Worm (Caenorhabditis elegans) whole organism, L1 larva: ENCODE measurements around the gene lips-10.

Experiments used
- C04F5.9 ChIP-seq: sonication (generic microtip); optimal IDR thresholded peaks from 2 replicates; lab custom pipeline; 2016; ENCODE audit warnings: missing genetic modification characterization, missing compliant biosample characterization
- C16A3.4 ChIP-seq: fragments of 150-350 bp; optimal IDR thresholded peaks from 2 replicates; lab custom pipeline; 2014; ENCODE audit warnings: missing biosample characterization, missing genetic modification characterization
- F16B12.6 ChIP-seq: fragments of 150-350 bp; optimal IDR thresholded peaks from 2 replicates; lab custom pipeline; 2014; ENCODE audit warnings: missing biosample characterization, missing genetic modification characterization
- blmp-1 ChIP-seq: fragments of 150-350 bp; optimal IDR thresholded peaks from 2 replicates; lab custom pipeline; 2014; ENCODE audit warnings: missing biosample characterization, missing genetic modification characterization
- ceh-82 ChIP-seq, 3 experiments: fragments of 150-350 bp in 1 of 3; sonication (generic microtip) in 2 of 3; optimal IDR thresholded peaks; 2 replicates each; lab custom pipeline; 2014 to 2017; ENCODE audit warnings: missing biosample characterization in 3 of 3, missing genetic modification characterization in 3 of 3
- ceh-90 ChIP-seq: sonication (generic microtip); optimal IDR thresholded peaks from 2 replicates; lab custom pipeline; 2016; ENCODE audit warnings: missing genetic modification characterization, missing compliant biosample characterization
- dpl-1 ChIP-seq, 3 experiments: fragments of 150-350 bp in 2 of 3; sonication (generic microtip) in 1 of 3; optimal IDR thresholded peaks; 2 replicates each; lab custom pipeline; 2014 to 2017; ENCODE audit warnings: missing biosample characterization in 3 of 3, missing genetic modification characterization in 3 of 3, missing genetic modification reagents in 3 of 3
- dsc-1 ChIP-seq: sonication (generic microtip); optimal IDR thresholded peaks from 2 replicates; lab custom pipeline; 2016; ENCODE audit warnings: mild to moderate bottlenecking, missing genetic modification characterization, missing compliant biosample characterization
- efl-1 ChIP-seq, 4 experiments: fragments of 150-350 bp; optimal IDR thresholded peaks in 3 of 4; peaks in 1 of 4; 1 replicate in 1 of 4; 2 replicates in 3 of 4; lab custom pipeline; 2014; ENCODE audit warnings: missing biosample characterization in 2 of 4, missing genetic modification characterization in 2 of 4, missing genetic modification reagents in 2 of 4
- efl-3 ChIP-seq: fragments of 200-800 bp; sonication (Bioruptor generic); optimal IDR thresholded peaks from 2 replicates; lab custom pipeline; 2018; ENCODE audit warnings: mild to moderate bottlenecking, missing genetic modification characterization, missing compliant biosample characterization
- elt-2 ChIP-seq: sonication (generic microtip); optimal IDR thresholded peaks from 2 replicates; lab custom pipeline; 2016; ENCODE audit warnings: missing genetic modification characterization, mild to moderate bottlenecking, inconsistent platforms, missing compliant biosample characterization, missing genetic modification reagents
- elt-3 ChIP-seq, 6 experiments: fragments of 150-350 bp in 1 of 6; sonication (generic microtip); optimal IDR thresholded peaks; 2 replicates each; lab custom pipeline; 2017 to 2018; ENCODE audit warnings: missing biosample characterization in 6 of 6, missing genetic modification characterization in 6 of 6, inconsistent platforms in 1 of 6
- fkh-4 ChIP-seq: sonication (generic microtip); optimal IDR thresholded peaks from 2 replicates; lab custom pipeline; 2016; ENCODE audit warnings: missing compliant biosample characterization, missing genetic modification characterization, borderline replicate concordance
- hlh-17 ChIP-seq: fragments of 200-800 bp; sonication (Bioruptor generic); optimal IDR thresholded peaks from 2 replicates; lab custom pipeline; 2018; ENCODE audit warnings: missing genetic modification characterization, mild to moderate bottlenecking, missing compliant biosample characterization, moderate library complexity, borderline replicate concordance
- irx-1 ChIP-seq: sonication (generic microtip); optimal IDR thresholded peaks from 2 replicates; lab custom pipeline; 2016; ENCODE audit warnings: missing genetic modification characterization, missing compliant biosample characterization
- isw-1 ChIP-seq: fragments of 200-800 bp; sonication (Bioruptor generic); IDR thresholded peaks from 2 replicates; pipeline ENCODE4 v1.3.6; 2022; ENCODE audit warnings: missing genetic modification characterization, missing compliant biosample characterization
- jun-1 ChIP-seq: fragments of 150-350 bp; optimal IDR thresholded peaks from 2 replicates; lab custom pipeline; 2014; ENCODE audit warnings: missing biosample characterization, missing genetic modification reagents, missing genetic modification characterization
- lin-14 ChIP-seq: fragments of 200-800 bp; sonication (Bioruptor generic); optimal IDR thresholded peaks from 2 replicates; lab custom pipeline; 2018; ENCODE audit warnings: mild to moderate bottlenecking, missing genetic modification characterization, moderate library complexity, missing compliant biosample characterization
- lin-15B ChIP-seq: fragments of 150-350 bp; sonication (generic microtip); optimal IDR thresholded peaks from 3 replicates; lab custom pipeline; 2014; ENCODE audit warnings: missing biosample characterization, missing genetic modification characterization
- lin-35 ChIP-seq, 2 experiments: fragments of 150-350 bp; optimal IDR thresholded peaks; 2 replicates each; lab custom pipeline; 2014; ENCODE audit warnings: missing biosample characterization in 2 of 2, missing genetic modification characterization in 2 of 2, missing genetic modification reagents in 2 of 2
- lir-3 ChIP-seq: sonication (generic microtip); optimal IDR thresholded peaks from 2 replicates; lab custom pipeline; 2016; ENCODE audit warnings: mild to moderate bottlenecking, missing genetic modification characterization, moderate library complexity, missing compliant biosample characterization; ENCODE audit not compliant: poor library complexity
- lsy-2 ChIP-seq, 2 experiments: fragments of 150-350 bp; optimal IDR thresholded peaks; 2 replicates each; lab custom pipeline; 2014; ENCODE audit warnings: missing biosample characterization in 2 of 2, missing genetic modification characterization in 2 of 2
- mab-9 ChIP-seq: fragments of 200-800 bp; sonication (Bioruptor generic); IDR thresholded peaks from 2 replicates; pipeline ENCODE4 v1.3.6; 2022; ENCODE audit warnings: missing genetic modification reagents, missing genetic modification characterization, missing compliant biosample characterization
- mdl-1 ChIP-seq, 2 experiments: fragments of 150-350 bp; optimal IDR thresholded peaks; 2 replicates each; lab custom pipeline; 2014 to 2017; ENCODE audit warnings: missing biosample characterization in 2 of 2, missing genetic modification characterization in 2 of 2, inconsistent platforms in 1 of 2
- mef-2 ChIP-seq: fragments of 150-350 bp; optimal IDR thresholded peaks from 2 replicates; lab custom pipeline; 2014; ENCODE audit warnings: missing biosample characterization, missing genetic modification characterization
- mep-1 ChIP-seq: fragments of 150-350 bp; optimal IDR thresholded peaks from 2 replicates; lab custom pipeline; 2014; ENCODE audit warnings: missing biosample characterization, missing genetic modification characterization
- nhr-12 ChIP-seq: sonication (generic microtip); optimal IDR thresholded peaks from 2 replicates; lab custom pipeline; 2017; ENCODE audit warnings: missing biosample characterization, missing genetic modification characterization
- nhr-19 ChIP-seq: fragments of 200-800 bp; sonication (Bioruptor generic); conservative IDR thresholded peaks from 2 replicates; pipeline ENCODE4 v1.3.6; 2022; ENCODE audit warnings: missing genetic modification characterization, missing compliant biosample characterization
- nhr-20 ChIP-seq: sonication (generic microtip); optimal IDR thresholded peaks from 2 replicates; lab custom pipeline; 2016; ENCODE audit warnings: mild to moderate bottlenecking, missing genetic modification characterization, missing compliant biosample characterization
- nhr-47 ChIP-seq: sonication (generic microtip); optimal IDR thresholded peaks from 2 replicates; lab custom pipeline; 2016; ENCODE audit warnings: mild to moderate bottlenecking, missing genetic modification characterization, moderate library complexity, missing compliant biosample characterization
- nhr-71 ChIP-seq: sonication (generic microtip); optimal IDR thresholded peaks from 2 replicates; lab custom pipeline; 2016; ENCODE audit warnings: mild to moderate bottlenecking, missing genetic modification characterization, moderate library complexity, missing compliant biosample characterization
- nhr-77 ChIP-seq: fragments of 150-350 bp; optimal IDR thresholded peaks from 2 replicates; lab custom pipeline; 2014; ENCODE audit warnings: missing biosample characterization, missing genetic modification characterization
- nhr-84 ChIP-seq: sonication (generic microtip); optimal IDR thresholded peaks from 2 replicates; lab custom pipeline; 2017; ENCODE audit warnings: missing biosample characterization, missing genetic modification characterization
- nhr-85 ChIP-seq: sonication (generic microtip); peaks from one replicate; lab custom pipeline; 2016; ENCODE audit warnings: missing genetic modification characterization, inconsistent platforms, missing compliant biosample characterization
- nhr-90 ChIP-seq: sonication (generic microtip); optimal IDR thresholded peaks from 2 replicates; lab custom pipeline; 2016; ENCODE audit warnings: mild to moderate bottlenecking, missing genetic modification characterization, missing compliant biosample characterization; ENCODE audit not compliant: poor library complexity
- pax-3 ChIP-seq: fragments of 200-800 bp; sonication (Bioruptor generic); optimal IDR thresholded peaks from 2 replicates; lab custom pipeline; 2018; ENCODE audit warnings: mild to moderate bottlenecking, missing genetic modification characterization, moderate library complexity, missing compliant biosample characterization
- rnt-1 ChIP-seq: sonication (generic microtip); optimal IDR thresholded peaks from 2 replicates; lab custom pipeline; 2016; ENCODE audit warnings: mild to moderate bottlenecking, missing genetic modification characterization, moderate library complexity, missing compliant biosample characterization
- skn-1 ChIP-seq: fragments of 150-350 bp; optimal IDR thresholded peaks from 2 replicates; lab custom pipeline; 2014; ENCODE audit warnings: missing biosample characterization, missing genetic modification characterization
- snpc-4 ChIP-seq: fragments of 150-350 bp; optimal IDR thresholded peaks from 2 replicates; lab custom pipeline; 2014; ENCODE audit warnings: missing biosample characterization, missing genetic modification characterization
- snu-23 ChIP-seq: sonication (generic microtip); optimal IDR thresholded peaks from 2 replicates; lab custom pipeline; 2016; ENCODE audit warnings: missing genetic modification characterization, missing compliant biosample characterization
- swsn-7 ChIP-seq: sonication (generic microtip); optimal IDR thresholded peaks from 2 replicates; lab custom pipeline; 2016; ENCODE audit warnings: missing genetic modification characterization, missing compliant biosample characterization
- tbx-2 ChIP-seq: sonication (generic microtip); optimal IDR thresholded peaks from 2 replicates; lab custom pipeline; 2016; ENCODE audit warnings: missing genetic modification characterization, missing compliant biosample characterization
- tlp-1 ChIP-seq: fragments of 150-350 bp; optimal IDR thresholded peaks from 2 replicates; lab custom pipeline; 2014; ENCODE audit warnings: missing biosample characterization, missing genetic modification characterization
- unc-130 ChIP-seq: fragments of 150-350 bp; optimal IDR thresholded peaks from 2 replicates; lab custom pipeline; 2017; ENCODE audit warnings: missing biosample characterization, missing genetic modification characterization, inconsistent platforms
- unc-62 ChIP-seq: fragments of 150-350 bp; optimal IDR thresholded peaks from 2 replicates; lab custom pipeline; 2014; ENCODE audit warnings: missing biosample characterization, missing genetic modification reagents, missing genetic modification characterization
- unc-98 ChIP-seq: fragments of 200-800 bp; sonication (Bioruptor generic); IDR thresholded peaks from 2 replicates; pipeline ENCODE4 v1.3.6; 2022; ENCODE audit warnings: missing genetic modification characterization, missing compliant biosample characterization
- xbp-1 ChIP-seq: sonication (generic microtip); optimal IDR thresholded peaks from 2 replicates; lab custom pipeline; 2016; ENCODE audit warnings: missing genetic modification characterization, missing compliant biosample characterization
- zag-1 ChIP-seq: fragments of 150-350 bp; optimal IDR thresholded peaks from 2 replicates; lab custom pipeline; 2014; ENCODE audit warnings: missing biosample characterization, missing genetic modification characterization
- zip-4 ChIP-seq: fragments of 200-800 bp; sonication (Bioruptor generic); optimal IDR thresholded peaks from 2 replicates; lab custom pipeline; 2018; ENCODE audit warnings: mild to moderate bottlenecking, missing genetic modification characterization, moderate library complexity, missing compliant biosample characterization

Gene lips-10

ce11 chrII:8441519-8441918 lies 2.6 kb downstream of the lips-10 start:
- TF ChIP-seq F16B12.6 (tag; lab: Kevin White, UChicago) (peak; percentile 0), mdl-1 (tag; optimal IDR thresholded peaks at IDR 0.05; lab: Kevin White, UChicago) (no peak), efl-1 (optimal IDR thresholded peaks at IDR 0.05; lab: Kevin White, UChicago) (no peak), efl-1 (GFP tag; optimal IDR thresholded peaks at IDR 0.05 in 1 of 2; lab: Kevin White, UChicago) (peak in 1 of 2 experiments; percentile 91), jun-1 (no peak), lsy-2 (tag; optimal IDR thresholded peaks at IDR 0.05; lab: Kevin White, UChicago) (peak in 1 of 2 experiments; percentile 16), unc-62 (GFP tag; lab: Kevin White, UChicago) (no peak), isw-1 (no peak)

- TF ChIP-seq nhr-85 (tag; lab: Kevin White, UChicago) (peak; percentile 82), dpl-1 (GFP tag; optimal IDR thresholded peaks at IDR 0.05; lab: Kevin White, UChicago) (peak; percentile 34 to 58 (median 51)), ceh-90 (tag; lab: Kevin White, UChicago) (no peak), elt-2 (tag; lab: Kevin White, UChicago) (no peak), skn-1 (tag; lab: Kevin White, UChicago) (peak; percentile 9), mdl-1 (tag; optimal IDR thresholded peaks at IDR 0.05; lab: Kevin White, UChicago) (peak in 1 of 2 experiments; percentile 33), rnt-1 (tag; lab: Kevin White, UChicago) (peak; percentile 30), nhr-20 (peak; percentile 60), nhr-47 (tag; lab: Kevin White, UChicago) (peak; percentile 63), unc-130 (tag; lab: Kevin White, UChicago) (peak; percentile 35), lin-14 (GFP tag; lab: Kevin White, UChicago) (peak; percentile 48), mef-2 (tag; lab: Kevin White, UChicago) (no peak), C16A3.4 (tag; lab: Kevin White, UChicago) (peak; percentile 2), lin-15B (tag; lab: Kevin White, UChicago) (peak; percentile 0), snu-23 (GFP tag; lab: Kevin White, UChicago) (peak; percentile 54), nhr-90 (tag; lab: Kevin White, UChicago) (peak; percentile 42), nhr-77 (tag; lab: Kevin White, UChicago) (no peak), mep-1 (tag; lab: Kevin White, UChicago) (peak; percentile 65), swsn-7 (tag; lab: Kevin White, UChicago) (peak; percentile 47), ceh-82 (tag; optimal IDR thresholded peaks at IDR 0.05; lab: Kevin White, UChicago) (peak; percentile 14 to 56 (median 37)), unc-98 (GFP tag; lab: Robert Waterston, UW) (no peak), efl-1 (optimal IDR thresholded peaks at IDR 0.05; lab: Kevin White, UChicago) (peak; percentile 50 to 61), efl-1 (GFP tag; optimal IDR thresholded peaks at IDR 0.05 in 1 of 2; lab: Kevin White, UChicago) (peak; percentile 56 to 88), lin-35 (GFP tag; optimal IDR thresholded peaks at IDR 0.05; lab: Kevin White, UChicago) (peak; percentile 45 to 67), zip-4 (GFP tag; lab: Kevin White, UChicago) (no peak), irx-1 (tag; lab: Kevin White, UChicago) (peak; percentile 15), lsy-2 (tag; optimal IDR thresholded peaks at IDR 0.05; lab: Kevin White, UChicago) (peak; percentile 85 to 95), F16B12.6 (tag; lab: Kevin White, UChicago) (peak; percentile 90), dsc-1 (tag; lab: Kevin White, UChicago) (no peak), nhr-19 (peak; percentile 31), zag-1 (no peak), tbx-2 (tag; lab: Kevin White, UChicago) (peak; percentile 38), isw-1 (peak; percentile 8; the same call in 1 of the 2 replicates), nhr-12 (tag; lab: Kevin White, UChicago) (no peak), C04F5.9 (tag; lab: Kevin White, UChicago) (no peak), tlp-1 (tag; lab: Kevin White, UChicago) (no peak), fkh-4 (tag; lab: Kevin White, UChicago) (no peak), elt-3 (tag; optimal IDR thresholded peaks at IDR 0.05; lab: Kevin White, UChicago) (peak in 2 of 6 experiments; percentile 9 to 46), nhr-71 (tag; lab: Kevin White, UChicago) (peak; percentile 71), lir-3 (tag; lab: Kevin White, UChicago) (no peak), snpc-4 (peak; percentile 24), mab-9 (GFP tag; lab: Robert Waterston, UW) (no peak), blmp-1 (tag; lab: Kevin White, UChicago) (peak; percentile 63), hlh-17 (GFP tag; lab: Kevin White, UChicago) (no peak), nhr-84 (tag; lab: Kevin White, UChicago) (no peak), efl-3 (GFP tag; lab: Kevin White, UChicago) (no peak), pax-3 (no peak), xbp-1 (peak; percentile 44)
Observed at ce11 chrII:8442176-8442575, 3.2 kb downstream of the lips-10 start.
